Worm (Caenorhabditis elegans): ENCODE measurements around the gene F37C4.8.

Gene F37C4.8

ce11 chrIV:3902955-3903354, 21.9 kb upstream of the F37C4.8 start, which contains the start of gene F56D6.6:
Gene F56D6.6 (plus strand): TSS chrIV:3903255.
- TF ChIP-seq aly-2 (tag; optimal IDR thresholded peaks at IDR 0.05) (no peak), ces-1 (GFP tag; optimal IDR thresholded peaks at IDR 0.05) (no peak), isw-1 (GFP tag; IDR thresholded peaks at IDR 0.05) (no peak), skn-1 (tag; optimal IDR thresholded peaks at IDR 0.05) (no peak), efl-3 (GFP tag; optimal IDR thresholded peaks at IDR 0.05) (no peak), unc-62 (GFP tag; optimal IDR thresholded peaks at IDR 0.05) (no peak), nhr-76 (tag; optimal IDR thresholded peaks at IDR 0.05) (no peak)

ce11 chrIV:3899719-3900554, 18.9 kb upstream of the F37C4.8 start, which contains the start of gene srz-62:
Gene srz-62 (plus strand): TSS chrIV:3900504.
- TF ChIP-seq unc-86 (tag; optimal IDR thresholded peaks at IDR 0.05) = no peak
- TF ChIP-seq ceh-63 (GFP tag; optimal IDR thresholded peaks at IDR 0.05) = no peak
- peak; percentile 100 for TF ChIP-seq pqm-1 (tag; optimal IDR thresholded peaks at IDR 0.05)
- TF ChIP-seq nhr-20 (tag; optimal IDR thresholded peaks at IDR 0.05) = peak; percentile 32
- TF ChIP-seq hlh-17 (GFP tag; optimal IDR thresholded peaks at IDR 0.05; ENCODE audit: borderline replicate concordance) = no peak
- TF ChIP-seq isw-1 (GFP tag; IDR thresholded peaks at IDR 0.05) = no peak
- no peak for TF ChIP-seq efl-1 (optimal IDR thresholded peaks at IDR 0.05)
- peak in 1 of 2 experiments; percentile 78 for TF ChIP-seq efl-1 (GFP tag; optimal IDR thresholded peaks at IDR 0.05 in 1 of 2)
- TF ChIP-seq snu-23 (GFP tag; optimal IDR thresholded peaks at IDR 0.05) = no peak
- peak; percentile 68 for TF ChIP-seq pax-3 (tag; optimal IDR thresholded peaks at IDR 0.05)
- no peak for TF ChIP-seq nhr-28 (tag; optimal IDR thresholded peaks at IDR 0.05)
- no peak for TF ChIP-seq unc-130 (tag; optimal IDR thresholded peaks at IDR 0.05)
- no peak for TF ChIP-seq tbx-2 (tag; optimal IDR thresholded peaks at IDR 0.05)
- no peak for TF ChIP-seq dsc-1 (tag; optimal IDR thresholded peaks at IDR 0.05)
- TF ChIP-seq nhr-84 (tag; optimal IDR thresholded peaks at IDR 0.05) = no peak
- TF ChIP-seq aly-2 (tag; optimal IDR thresholded peaks at IDR 0.05) = no peak
- no peak for TF ChIP-seq nhr-19 (GFP tag; conservative IDR thresholded peaks at IDR 0.05)
- TF ChIP-seq lsy-2 (tag; optimal IDR thresholded peaks at IDR 0.05) = peak in 1 of 2 experiments; percentile 61
- peak; percentile 5 for TF ChIP-seq hpl-2 (GFP tag; optimal IDR thresholded peaks at IDR 0.05)
- no peak for TF ChIP-seq aha-1 (tag; optimal IDR thresholded peaks at IDR 0.05)
- no peak for TF ChIP-seq C04F5.9 (tag; optimal IDR thresholded peaks at IDR 0.05)
- no peak for TF ChIP-seq lin-15B (tag; optimal IDR thresholded peaks at IDR 0.05)
- TF ChIP-seq lin-35 (GFP tag; optimal IDR thresholded peaks at IDR 0.05) = peak in 1 of 2 experiments; percentile 56
- no peak for TF ChIP-seq swsn-7 (tag; optimal IDR thresholded peaks at IDR 0.05)
- no peak for TF ChIP-seq snpc-4 (tag; optimal IDR thresholded peaks at IDR 0.05)
- TF ChIP-seq egl-27 (tag; optimal IDR thresholded peaks at IDR 0.05) = peak in 1 of 2 experiments; percentile 23
- TF ChIP-seq egl-13 (tag; optimal IDR thresholded peaks at IDR 0.05) = peak; percentile 43
- peak; percentile 40 for TF ChIP-seq nhr-90 (tag; optimal IDR thresholded peaks at IDR 0.05; ENCODE audit: poor library complexity)
- TF ChIP-seq elt-2 (tag; optimal IDR thresholded peaks at IDR 0.05) = peak; percentile 100
- peak; percentile 92 for TF ChIP-seq tlp-1 (tag; optimal IDR thresholded peaks at IDR 0.05)
- no peak for TF ChIP-seq ztf-4 (tag; optimal IDR thresholded peaks at IDR 0.05)
- TF ChIP-seq pag-3 (tag; optimal IDR thresholded peaks at IDR 0.05; ENCODE audit: borderline replicate concordance, insufficient read depth) = no peak
- no peak for TF ChIP-seq sup-37 (GFP tag; optimal IDR thresholded peaks at IDR 0.05)
- no peak for TF ChIP-seq ztf-11 (tag; optimal IDR thresholded peaks at IDR 0.05)
- no peak for TF ChIP-seq lir-3 (tag; optimal IDR thresholded peaks at IDR 0.05; ENCODE audit: poor library complexity)
- peak; percentile 97 for TF ChIP-seq jun-1 (tag; optimal IDR thresholded peaks at IDR 0.05)
- TF ChIP-seq unc-98 (GFP tag; IDR thresholded peaks at IDR 0.05) = no peak

All from whole organism, L1 larva.